Worm (Caenorhabditis elegans) whole organism, midembryonic: ENCODE results near the gene R07E3.4.

Source experiments
- T22C8.4 ChIP-seq: fragments of 200-800 bp; sonication (Bioruptor generic); IDR thresholded peaks from 2 replicates; pipeline ENCODE4 v1.3.6; 2022; ENCODE audit warnings: missing genetic modification characterization, missing compliant biosample characterization
- cog-1 ChIP-seq: sonication (generic microtip); optimal IDR thresholded peaks from 2 replicates; lab custom pipeline; 2016; ENCODE audit warnings: missing genetic modification characterization, missing compliant biosample characterization
- flt-1 ChIP-seq: fragments of 200-800 bp; sonication (Bioruptor generic); IDR thresholded peaks from 2 replicates; pipeline ENCODE4 v1.3.6; 2022; ENCODE audit warnings: missing genetic modification characterization, missing compliant biosample characterization
- klf-2 ChIP-seq: fragments of 200-800 bp; sonication (Bioruptor generic); conservative IDR thresholded peaks from 2 replicates; pipeline ENCODE4 v1.3.6; 2022; ENCODE audit warnings: missing genetic modification reagents, missing genetic modification characterization, missing compliant biosample characterization
- med-1 ChIP-seq: sonication (generic microtip); optimal IDR thresholded peaks from 2 replicates; lab custom pipeline; 2017; ENCODE audit warnings: missing genetic modification characterization, mild to moderate bottlenecking, missing compliant biosample characterization, antibody characterized with exemption, missing genetic modification reagents; ENCODE audit not compliant: insufficient read depth
- ref-1 ChIP-seq: fragments of 200-800 bp; sonication (Bioruptor generic); conservative IDR thresholded peaks from 2 replicates; pipeline ENCODE4 v1.3.6; 2022; ENCODE audit warnings: missing genetic modification reagents, missing genetic modification characterization, missing compliant biosample characterization
- tab-1 ChIP-seq: fragments of 200-800 bp; sonication (Bioruptor generic); IDR thresholded peaks from 2 replicates; pipeline ENCODE4 v1.3.6; 2022; ENCODE audit warnings: missing genetic modification characterization, missing compliant biosample characterization
- ztf-23 ChIP-seq: fragments of 200-800 bp; sonication (Bioruptor generic); IDR thresholded peaks from 2 replicates; pipeline ENCODE4 v1.3.6; 2022; ENCODE audit warnings: missing genetic modification reagents, missing genetic modification characterization, missing compliant biosample characterization
- ztf-29 ChIP-seq: fragments of 200-800 bp; sonication (Bioruptor generic); IDR thresholded peaks from 2 replicates; pipeline ENCODE4 v1.3.6; 2022; ENCODE audit warnings: missing genetic modification reagents, missing genetic modification characterization, missing compliant biosample characterization

The R07E3.4 gene

ce11 chrX:10340986-10341385 lies 7.8 kb upstream of the R07E3.4 start, which contains the start of gene R07E3.1:
Gene R07E3.1, minus strand, starts transcription at chrX:10341161.
- TF ChIP-seq klf-2: no peak
- no peak for TF ChIP-seq ref-1 (GFP tag; lab: Robert Waterston, UW)
- no peak for TF ChIP-seq ztf-29 (GFP tag; lab: Robert Waterston, UW)
- no peak for TF ChIP-seq tab-1 (GFP tag; lab: Robert Waterston, UW)
- TF ChIP-seq cog-1 (tag; lab: Kevin White, UChicago): no peak
- TF ChIP-seq med-1 (GFP tag; lab: Kevin White, UChicago): no peak
- TF ChIP-seq flt-1: no peak
- TF ChIP-seq T22C8.4 (GFP tag; lab: Robert Waterston, UW): no peak
- TF ChIP-seq ztf-23 (GFP tag; lab: Robert Waterston, UW): no peak

- TF ChIP-seq cog-1 (tag; lab: Kevin White, UChicago) (no peak), ref-1 (GFP tag; lab: Robert Waterston, UW) (no peak), T22C8.4 (GFP tag; lab: Robert Waterston, UW) (no peak), ztf-23 (GFP tag; lab: Robert Waterston, UW) (no peak), klf-2 (no peak), ztf-29 (GFP tag; lab: Robert Waterston, UW) (no peak), tab-1 (GFP tag; lab: Robert Waterston, UW) (no peak), med-1 (GFP tag; lab: Kevin White, UChicago) (no peak), flt-1 (no peak)
Measured at ce11 chrX:10340044-10340443, 6.9 kb upstream of the R07E3.4 start.

ce11 chrX:10338761-10339160 lies 5.6 kb upstream of the R07E3.4 start:
- TF ChIP-seq klf-2 (no peak), ref-1 (GFP tag; lab: Robert Waterston, UW) (no peak), cog-1 (tag; lab: Kevin White, UChicago) (no peak), med-1 (GFP tag; lab: Kevin White, UChicago) (no peak), ztf-29 (GFP tag; lab: Robert Waterston, UW) (no peak), tab-1 (GFP tag; lab: Robert Waterston, UW) (no peak), flt-1 (no peak), ztf-23 (GFP tag; lab: Robert Waterston, UW) (no peak), T22C8.4 (GFP tag; lab: Robert Waterston, UW) (no peak)

ce11 chrX:10338100-10338499 lies 4.9 kb upstream of the R07E3.4 start, which contains the start of gene cut-5:
Gene cut-5, minus strand, starts transcription at chrX:10338200.
- no peak for TF ChIP-seq flt-1
- TF ChIP-seq ztf-29 (GFP tag; lab: Robert Waterston, UW): no peak
- TF ChIP-seq tab-1 (GFP tag; lab: Robert Waterston, UW): no peak
- no peak for TF ChIP-seq ztf-23 (GFP tag; lab: Robert Waterston, UW)
- TF ChIP-seq klf-2: no peak
- TF ChIP-seq med-1 (GFP tag; lab: Kevin White, UChicago): no peak
- TF ChIP-seq cog-1 (tag; lab: Kevin White, UChicago): no peak
- no peak for TF ChIP-seq ref-1 (GFP tag; lab: Robert Waterston, UW)

DNA sequence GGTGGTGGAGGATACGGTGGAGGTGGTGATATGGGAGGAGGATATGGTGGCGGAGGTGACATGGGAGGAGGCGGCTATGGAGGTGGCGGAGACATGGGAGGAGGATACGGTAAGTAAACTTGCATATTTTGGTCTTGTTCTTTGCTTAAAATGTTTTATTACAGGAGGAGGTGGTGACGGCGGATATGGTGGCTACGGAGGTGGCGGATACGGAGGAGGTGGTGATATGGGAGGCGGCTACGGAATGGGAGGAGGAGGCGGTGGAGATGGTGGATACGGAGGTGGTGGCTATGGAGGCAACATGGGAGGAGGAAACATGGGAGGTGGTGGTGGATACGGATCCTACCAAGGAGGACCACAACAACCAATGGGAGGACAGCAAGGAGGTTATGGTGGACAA lies 3.4 kb upstream of the R07E3.4 start:
- TF ChIP-seq ztf-23 (GFP tag; lab: Robert Waterston, UW) (0 out of 2 replicates have a peak, but pooled peaks have one; percentile 45), tab-1 (GFP tag; lab: Robert Waterston, UW) (no peak)

- no peak for TF ChIP-seq flt-1
- no peak for TF ChIP-seq ref-1 (GFP tag; lab: Robert Waterston, UW)
- no peak for TF ChIP-seq T22C8.4 (GFP tag; lab: Robert Waterston, UW)
- no peak for TF ChIP-seq ztf-29 (GFP tag; lab: Robert Waterston, UW)
- TF ChIP-seq med-1 (GFP tag; lab: Kevin White, UChicago): no peak
- no peak for TF ChIP-seq tab-1 (GFP tag; lab: Robert Waterston, UW)
- TF ChIP-seq ztf-23 (GFP tag; lab: Robert Waterston, UW): no peak
- TF ChIP-seq klf-2: no peak
- no peak for TF ChIP-seq cog-1 (tag; lab: Kevin White, UChicago)
Measured at ce11 chrX:10336138-10336537, 3.0 kb upstream of the R07E3.4 start, which contains the start of gene idpa-3. Gene idpa-3, plus strand, starts transcription at chrX:10336438.

- TF ChIP-seq cog-1 (tag; lab: Kevin White, UChicago) (peak; percentile 20), flt-1 (no peak)
Measured at ce11 chrX:10332035-10332614, 1.0 kb downstream of the R07E3.4 start.

- TF ChIP-seq ztf-23 (GFP tag; lab: Robert Waterston, UW) (no peak), ztf-29 (GFP tag; lab: Robert Waterston, UW) (no peak)
Measured at ce11 chrX:10327323-10328022, 5.7 kb downstream of the R07E3.4 start, which contains the start of gene acl-5. Gene acl-5, minus strand, starts transcription at chrX:10327456.

- TF ChIP-seq klf-2 (no peak), ztf-23 (GFP tag; lab: Robert Waterston, UW) (no peak), med-1 (GFP tag; lab: Kevin White, UChicago) (no peak), T22C8.4 (GFP tag; lab: Robert Waterston, UW) (no peak), flt-1 (no peak), ztf-29 (GFP tag; lab: Robert Waterston, UW) (no peak), tab-1 (GFP tag; lab: Robert Waterston, UW) (no peak), cog-1 (tag; lab: Kevin White, UChicago) (no peak), ref-1 (GFP tag; lab: Robert Waterston, UW) (no peak)
Measured at ce11 chrX:10321401-10321800, 11.8 kb downstream of the R07E3.4 start.

DNA sequence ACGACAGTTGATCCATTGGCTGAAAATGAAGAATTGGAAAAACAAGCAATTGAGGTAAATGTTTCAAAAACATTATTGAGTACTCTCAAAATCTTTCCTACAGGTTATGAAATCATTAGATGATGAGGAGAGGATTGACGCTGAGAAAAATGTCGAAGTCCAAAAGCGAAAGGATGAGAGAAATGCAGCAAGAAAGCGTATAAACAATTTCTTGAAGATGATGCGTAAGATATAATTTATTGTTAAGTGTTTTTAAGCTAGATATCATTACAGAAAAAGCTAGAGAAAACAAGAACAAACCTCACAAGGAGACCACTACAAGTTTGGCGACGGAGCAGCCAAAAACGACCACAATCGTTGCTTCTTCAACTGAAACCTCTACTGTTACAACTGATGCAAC lies 13.5 kb downstream of the R07E3.4 start:
- no peak for TF ChIP-seq cog-1 (tag; lab: Kevin White, UChicago)
- no peak for TF ChIP-seq ztf-29 (GFP tag; lab: Robert Waterston, UW)
- no peak for TF ChIP-seq med-1 (GFP tag; lab: Kevin White, UChicago)
- TF ChIP-seq ref-1 (GFP tag; lab: Robert Waterston, UW): no peak
- TF ChIP-seq klf-2: no peak
- no peak for TF ChIP-seq flt-1
- no peak for TF ChIP-seq ztf-23 (GFP tag; lab: Robert Waterston, UW)
- no peak for TF ChIP-seq T22C8.4 (GFP tag; lab: Robert Waterston, UW)
- no peak for TF ChIP-seq tab-1 (GFP tag; lab: Robert Waterston, UW)
